Fruit fly (Drosophila melanogaster) whole organism, embryonic: ENCODE data around the gene CG2120.

ENCODE experiments used
- CG12104 ChIP-seq: fragments of 200-800 bp; sonication (Bioruptor generic); optimal IDR thresholded peaks from 3 replicates; lab custom pipeline; 2016; ENCODE audit warnings: missing biosample characterization, missing genetic modification characterization
- CG12391 ChIP-seq: fragments of 200-800 bp; sonication (Bioruptor generic); optimal IDR thresholded peaks from 3 replicates; lab custom pipeline; 2018; ENCODE audit warnings: missing biosample characterization, mild to moderate bottlenecking, missing genetic modification characterization, moderate library complexity
- CG16813 ChIP-seq: fragments of 200-800 bp; sonication (Bioruptor generic); IDR thresholded peaks from 3 replicates; pipeline ENCODE4 v1.3.6; 2022; ENCODE audit warnings: missing biosample characterization, missing genetic modification characterization; ENCODE audit not compliant: partially characterized antibody
- CG16863 ChIP-seq: fragments of 200-800 bp; sonication (Bioruptor generic); optimal IDR thresholded peaks from 3 replicates; lab custom pipeline; 2016; ENCODE audit warnings: missing biosample characterization, missing genetic modification characterization
- CG17385 ChIP-seq: fragments of 200-800 bp; sonication (Bioruptor generic); optimal IDR thresholded peaks from 3 replicates; lab custom pipeline; 2018; ENCODE audit warnings: missing biosample characterization, mild to moderate bottlenecking, missing genetic modification characterization
- CG18262 ChIP-seq: fragments of 200-800 bp; optimal IDR thresholded peaks from 3 replicates; lab custom pipeline; 2019; ENCODE audit warnings: missing biosample characterization, mild to moderate bottlenecking, missing genetic modification characterization, moderate library complexity
- CG2889 ChIP-seq: fragments of 200-800 bp; sonication (Bioruptor generic); IDR thresholded peaks from 3 replicates; pipeline ENCODE4 v1.3.6; 2022; ENCODE audit warnings: missing biosample characterization, missing genetic modification characterization
- CG30431 ChIP-seq: fragments of 200-800 bp; sonication (Bioruptor generic); optimal IDR thresholded peaks from 2 replicates; lab custom pipeline; 2017; ENCODE audit warnings: missing biosample characterization, missing genetic modification characterization
- CG31441 ChIP-seq: fragments of 200-800 bp; sonication (Bioruptor generic); IDR thresholded peaks from 2 replicates; pipeline ENCODE4 v1.3.6; 2022; ENCODE audit warnings: missing biosample characterization, missing genetic modification characterization
- CG32772 ChIP-seq: fragments of 200-800 bp; sonication (Bioruptor generic); IDR thresholded peaks from 2 replicates; pipeline ENCODE4 v1.3.6; 2022; ENCODE audit warnings: missing biosample characterization, missing genetic modification characterization
- CG3726 ChIP-seq: fragments of 200-800 bp; sonication (Bioruptor generic); IDR thresholded peaks from 3 replicates; pipeline ENCODE4, ENCODE4 v1.3.6; 2022; ENCODE audit warnings: missing biosample characterization, missing genetic modification characterization
- CG43689 ChIP-seq: fragments of 200-800 bp; sonication (Bioruptor generic); IDR thresholded peaks from 2 replicates; pipeline ENCODE4 v1.3.6; 2022; ENCODE audit warnings: missing biosample characterization, missing genetic modification characterization
- CG4854 ChIP-seq: fragments of 200-800 bp; sonication (Bioruptor generic); optimal IDR thresholded peaks from 2 replicates; lab custom pipeline; 2016; ENCODE audit warnings: missing biosample characterization, missing genetic modification characterization, inconsistent platforms
- CG6654 ChIP-seq: fragments of 200-800 bp; sonication (Bioruptor generic); optimal IDR thresholded peaks from 2 replicates; lab custom pipeline; 2017; ENCODE audit warnings: missing biosample characterization, mild to moderate bottlenecking, missing genetic modification characterization
- CG7271 ChIP-seq: fragments of 200-800 bp; sonication (Bioruptor generic); optimal IDR thresholded peaks from 2 replicates; lab custom pipeline; 2018; ENCODE audit warnings: missing biosample characterization, mild to moderate bottlenecking, missing genetic modification characterization, moderate library complexity
- CG9876 ChIP-seq: fragments of 200-800 bp; sonication (Bioruptor generic); optimal IDR thresholded peaks from 2 replicates; lab custom pipeline; 2016; ENCODE audit warnings: missing biosample characterization, missing genetic modification characterization
- CHES-1-like ChIP-seq: fragments of 200-800 bp; sonication (Bioruptor generic); optimal IDR thresholded peaks from 2 replicates; lab custom pipeline; 2016; ENCODE audit warnings: missing biosample characterization, missing genetic modification characterization
- E2f1 ChIP-seq: fragments of 200-800 bp; sonication (Bioruptor generic); IDR thresholded peaks from 2 replicates; pipeline ENCODE4 v1.3.6; 2022; ENCODE audit warnings: missing biosample characterization, missing genetic modification characterization
- Fer1 ChIP-seq: fragments of 200-800 bp; sonication (Bioruptor generic); optimal IDR thresholded peaks from 2 replicates; lab custom pipeline; 2017; ENCODE audit warnings: missing biosample characterization, mild to moderate bottlenecking, missing genetic modification characterization
- H2.0 ChIP-seq: fragments of 200-800 bp; sonication (Bioruptor generic); IDR thresholded peaks from 2 replicates; pipeline ENCODE4 v1.3.6; 2022; ENCODE audit warnings: missing biosample characterization, missing genetic modification characterization
- HLH3B ChIP-seq: fragments of 200-800 bp; sonication (Bioruptor generic); IDR thresholded peaks from 2 replicates; pipeline ENCODE4 v1.3.6; 2022; ENCODE audit warnings: missing biosample characterization, missing genetic modification characterization
- Lhr ChIP-seq: fragments of 200-800 bp; sonication (Bioruptor generic); optimal IDR thresholded peaks from 3 replicates; lab custom pipeline; 2017; ENCODE audit warnings: mild to moderate bottlenecking, missing biosample characterization, missing genetic modification reagents, missing genetic modification characterization
- MESR4 ChIP-seq: fragments of 200-800 bp; sonication (Bioruptor generic); optimal IDR thresholded peaks from 2 replicates; lab custom pipeline; 2018; ENCODE audit warnings: missing biosample characterization, mild to moderate bottlenecking, missing genetic modification characterization, moderate library complexity
- MTF-1 ChIP-seq: fragments of 200-800 bp; sonication (Bioruptor generic); optimal IDR thresholded peaks from 2 replicates; lab custom pipeline; 2018; ENCODE audit warnings: missing biosample characterization, mild to moderate bottlenecking, missing genetic modification characterization, borderline replicate concordance
- Oli ChIP-seq: fragments of 200-800 bp; sonication (Bioruptor generic); optimal IDR thresholded peaks from 2 replicates; lab custom pipeline; 2018; ENCODE audit warnings: missing biosample characterization, mild to moderate bottlenecking, missing genetic modification characterization, moderate library complexity
- Ssrp ChIP-seq: fragments of 200-800 bp; sonication (Bioruptor generic); optimal IDR thresholded peaks from 2 replicates; lab custom pipeline; 2018; ENCODE audit warnings: missing biosample characterization, mild to moderate bottlenecking, missing genetic modification characterization, moderate library complexity
- aop ChIP-seq: fragments of 200-800 bp; sonication (Bioruptor generic); IDR thresholded peaks from 2 replicates; pipeline ENCODE4 v1.3.6; 2022; ENCODE audit warnings: missing biosample characterization, missing genetic modification characterization
- bab2 ChIP-seq: fragments of 200-800 bp; sonication (Bioruptor generic); optimal IDR thresholded peaks from 2 replicates; lab custom pipeline; 2016; ENCODE audit warnings: missing biosample characterization, missing genetic modification characterization
- bbx ChIP-seq: fragments of 200-800 bp; sonication (Bioruptor generic); IDR thresholded peaks from 2 replicates; pipeline ENCODE4 v1.3.6; 2022; ENCODE audit warnings: missing biosample characterization, missing genetic modification characterization; ENCODE audit not compliant: partially characterized antibody
- cad ChIP-seq: fragments of >200 bp; optimal IDR thresholded peaks from 2 replicates; lab custom pipeline; 2017; ENCODE audit warnings: missing biosample characterization, missing genetic modification characterization
- cato ChIP-seq: fragments of 200-800 bp; sonication (Bioruptor generic); optimal IDR thresholded peaks from 2 replicates; lab custom pipeline; 2016; ENCODE audit warnings: missing biosample characterization, missing genetic modification characterization, borderline replicate concordance
- chif ChIP-seq, 2 experiments: fragments of 200-800 bp; sonication (Bioruptor generic); optimal IDR thresholded peaks; 3 replicates each; lab custom pipeline; 2016; ENCODE audit warnings: missing biosample characterization in 2 of 2, missing genetic modification characterization in 2 of 2
- chn ChIP-seq: fragments of 200-800 bp; sonication (Bioruptor generic); optimal IDR thresholded peaks from 2 replicates; lab custom pipeline; 2016; ENCODE audit warnings: missing biosample characterization, missing genetic modification characterization
- crol ChIP-seq: fragments of 200-800 bp; sonication (Bioruptor generic); IDR thresholded peaks from 2 replicates; pipeline ENCODE4 v1.3.6; 2022; ENCODE audit warnings: missing biosample characterization, missing genetic modification characterization
- cwo ChIP-seq: fragments of 200-800 bp; sonication (Bioruptor generic); optimal IDR thresholded peaks from 3 replicates; lab custom pipeline; 2017; ENCODE audit warnings: missing biosample characterization, missing genetic modification characterization, mild to moderate bottlenecking, moderate library complexity, missing genetic modification reagents
- dmrt99B ChIP-seq: fragments of 200-800 bp; sonication (Bioruptor generic); optimal IDR thresholded peaks from 2 replicates; lab custom pipeline; 2018; ENCODE audit warnings: missing biosample characterization, mild to moderate bottlenecking, missing genetic modification characterization, moderate library complexity
- en ChIP-seq: fragments of 200-800 bp; sonication (Bioruptor generic); optimal IDR thresholded peaks from 2 replicates; lab custom pipeline; 2016; ENCODE audit warnings: missing biosample characterization, missing genetic modification characterization
- eve ChIP-seq, 2 experiments: fragments of >200 bp; optimal IDR thresholded peaks; 2 replicates each; lab custom pipeline; 2017; ENCODE audit warnings: missing biosample characterization in 2 of 2, missing genetic modification characterization in 2 of 2
- hb ChIP-seq: fragments of 200-800 bp; sonication (Bioruptor generic); IDR thresholded peaks from 3 replicates; pipeline ENCODE4 v1.3.6; 2022; ENCODE audit warnings: missing biosample characterization, missing genetic modification characterization; ENCODE audit not compliant: partially characterized antibody
- ken ChIP-seq: fragments of 200-800 bp; sonication (Bioruptor generic); IDR thresholded peaks from 3 replicates; pipeline ENCODE4 v1.3.6; 2022; ENCODE audit warnings: missing biosample characterization, missing genetic modification characterization
- lov ChIP-seq, 2 experiments: fragments of 200-800 bp in 1 of 2; fragments of >200 bp in 1 of 2; sonication (Bioruptor generic) in 1 of 2; IDR thresholded peaks in 1 of 2; optimal IDR thresholded peaks in 1 of 2; 2 replicates in 1 of 2; 3 replicates in 1 of 2; pipeline versions ENCODE4 v1.3.6 to Lab custom; 2017 to 2022; ENCODE audit warnings: missing biosample characterization in 1 of 2, missing genetic modification characterization in 1 of 2
- pho ChIP-seq: fragments of 200-800 bp; sonication (Bioruptor generic); optimal IDR thresholded peaks from 2 replicates; lab custom pipeline; 2016; ENCODE audit warnings: missing biosample characterization, missing genetic modification characterization
- salm ChIP-seq: fragments of 200-800 bp; sonication (Bioruptor generic); optimal IDR thresholded peaks from 2 replicates; lab custom pipeline; 2018; ENCODE audit warnings: missing biosample characterization, mild to moderate bottlenecking, missing genetic modification characterization
- shn ChIP-seq: fragments of 200-800 bp; sonication (Bioruptor generic); optimal IDR thresholded peaks from 3 replicates; lab custom pipeline; 2016; ENCODE audit warnings: missing biosample characterization, missing genetic modification characterization
- slou ChIP-seq: fragments of 200-800 bp; sonication (Bioruptor generic); optimal IDR thresholded peaks from 3 replicates; lab custom pipeline; 2016; ENCODE audit warnings: missing biosample characterization, missing genetic modification characterization
- tio ChIP-seq: fragments of 200-800 bp; sonication (Bioruptor generic); optimal IDR thresholded peaks from 2 replicates; lab custom pipeline; 2017; ENCODE audit warnings: missing biosample characterization, missing genetic modification characterization, inconsistent platforms
- vfl ChIP-seq: fragments of 200-800 bp; sonication (Bioruptor generic); optimal IDR thresholded peaks from 2 replicates; lab custom pipeline; 2016; ENCODE audit warnings: missing biosample characterization, missing genetic modification characterization
- vnd ChIP-seq: fragments of 200-800 bp; sonication (Bioruptor generic); IDR thresholded peaks from 3 replicates; pipeline ENCODE4 v1.3.6; 2022; ENCODE audit warnings: missing biosample characterization, missing genetic modification characterization; ENCODE audit not compliant: partially characterized antibody
- zf30C ChIP-seq: fragments of 200-800 bp; sonication (Bioruptor generic); optimal IDR thresholded peaks from 3 replicates; lab custom pipeline; 2018; ENCODE audit warnings: missing biosample characterization, mild to moderate bottlenecking, missing genetic modification characterization

Gene CG2120

DNA sequence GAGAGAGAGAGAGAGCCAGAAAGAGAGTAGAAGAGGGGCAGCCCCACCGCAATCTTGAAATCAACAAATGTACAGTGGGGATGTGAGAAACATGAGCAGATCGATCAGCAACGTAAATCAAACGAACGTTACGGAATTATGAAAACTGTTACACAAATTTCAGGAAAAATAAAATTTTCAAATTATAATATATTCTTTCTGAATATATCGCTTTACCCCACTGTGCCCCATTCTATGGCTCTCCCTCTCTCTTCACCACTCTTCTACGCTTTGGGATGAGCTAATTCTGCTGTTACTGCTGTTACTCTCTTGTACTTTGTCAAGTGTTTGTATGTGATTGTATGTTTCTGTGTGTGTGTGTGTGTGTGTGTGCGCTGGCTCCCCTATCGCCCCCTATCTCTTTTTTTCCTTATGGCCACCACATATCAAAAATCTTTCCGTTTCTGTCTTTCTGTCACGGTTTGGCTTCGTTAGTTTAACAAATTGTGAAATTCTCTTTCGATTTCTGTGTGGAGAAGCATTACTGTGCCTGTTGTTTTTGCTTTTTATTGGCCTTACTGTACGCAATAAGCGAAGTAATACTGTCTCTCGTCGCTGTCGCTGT lies 44.5 kb upstream of the CG2120 start (continued):
- TF ChIP-seq dmrt99B (tag; lab: Kevin White, UChicago) (peak; percentile 97), chif (GFP tag; optimal IDR thresholded peaks at IDR 0.05; lab: Kevin White, UChicago) (peak; percentile 88 to 90), CG30431 (GFP tag; lab: Kevin White, UChicago) (peak; percentile 91), eve (GFP tag; optimal IDR thresholded peaks at IDR 0.05; lab: Kevin White, UChicago) (peak in 1 of 2 experiments; percentile 97), CG7271 (peak; percentile 71), pho (peak; percentile 90), CG31441 (GFP tag; lab: Robert Waterston, UW) (peak; percentile 93), CG6654 (GFP tag; lab: Kevin White, UChicago) (peak; percentile 89), bab2 (GFP tag; lab: Kevin White, UChicago) (peak; percentile 87), Fer1 (GFP tag; lab: Kevin White, UChicago) (peak; percentile 98), CG17385 (GFP tag; lab: Kevin White, UChicago) (peak; percentile 95), CG4854 (peak; percentile 91), en (GFP tag; lab: Kevin White, UChicago) (peak; percentile 76), CG43689 (GFP tag; lab: Robert Waterston, UW) (peak; percentile 98), Lhr (GFP tag; lab: Kevin White, UChicago) (peak; percentile 78), zf30C (no peak), bbx (no peak; the same call in 1 of the 2 replicates), CG9876 (peak; percentile 50), H2.0 (GFP tag; lab: Robert Waterston, UW) (peak; percentile 99), CG32772 (peak; percentile 98), HLH3B (GFP tag; lab: Robert Waterston, UW) (peak; percentile 99), CG12104 (GFP tag; lab: Kevin White, UChicago) (peak; percentile 94), CG12391 (tag; lab: Kevin White, UChicago) (peak; percentile 97), lov (optimal IDR thresholded peaks at IDR 0.05; lab: Kevin White, UChicago) (no peak), lov (GFP tag; IDR thresholded peaks at IDR 0.05; lab: Robert Waterston, UW) (peak; percentile 97), CG18262 (tag; lab: Kevin White, UChicago) (peak; percentile 94), shn (GFP tag; lab: Kevin White, UChicago) (peak; percentile 73), aop (GFP tag; lab: Robert Waterston, UW) (peak; percentile 94), tio (GFP tag; lab: Kevin White, UChicago) (peak; percentile 87), ken (GFP tag; lab: Robert Waterston, UW) (peak; percentile 99), hb (GFP tag; lab: Robert Waterston, UW) (no peak), slou (GFP tag; lab: Kevin White, UChicago) (peak; percentile 94), Ssrp (peak; percentile 93), chn (GFP tag; lab: Kevin White, UChicago) (peak; percentile 89), E2f1 (GFP tag; lab: Robert Waterston, UW) (peak; percentile 98), CG16863 (peak; percentile 88), CG3726 (GFP tag; lab: Robert Waterston, UW) (peak; percentile 96), cato (GFP tag; lab: Kevin White, UChicago) (peak; percentile 90), CHES-1-like (GFP tag; lab: Kevin White, UChicago) (peak; percentile 84), salm (peak; percentile 94), crol (peak; percentile 94), CG16813 (GFP tag; lab: Robert Waterston, UW) (no peak), CG2889 (GFP tag; lab: Robert Waterston, UW) (peak; percentile 98), cad (GFP tag; lab: Kevin White, UChicago) (no peak), vnd (GFP tag; lab: Robert Waterston, UW) (no peak), MESR4 (GFP tag; lab: Kevin White, UChicago) (peak; percentile 42), vfl (GFP tag; lab: Kevin White, UChicago) (peak; percentile 92), MTF-1 (GFP tag; lab: Kevin White, UChicago) (peak; percentile 90), Oli (tag; lab: Kevin White, UChicago) (peak; percentile 95), cwo (peak; percentile 96)
